Fruit fly (Drosophila melanogaster) whole organism, larva: ENCODE data around the gene CG7384.

Experiments
- noc ChIP-seq: fragments of 200-800 bp; sonication (Bioruptor generic); optimal IDR thresholded peaks from 3 replicates; lab custom pipeline; 2019; ENCODE audit warnings: missing biosample characterization, mild to moderate bottlenecking, missing genetic modification characterization, moderate library complexity

The CG7384 gene

DNA sequence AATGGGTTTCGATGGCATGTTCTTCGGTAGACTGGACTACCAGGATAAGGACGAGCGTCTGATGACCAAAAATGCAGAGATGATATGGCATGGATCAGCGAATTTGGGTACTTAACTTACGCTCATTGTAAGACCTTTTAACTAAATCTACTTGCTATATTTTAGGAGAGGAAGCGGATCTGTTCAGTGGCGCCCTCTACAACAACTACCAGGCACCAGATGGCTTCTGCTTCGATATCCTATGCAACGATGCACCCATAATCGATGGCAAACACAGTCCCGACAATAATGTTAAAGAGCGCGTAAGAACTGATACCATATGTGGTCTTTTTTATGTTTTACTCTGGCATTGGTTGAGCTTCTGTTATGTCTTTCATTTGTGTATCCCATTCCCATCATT lies 51.3 kb downstream of the CG7384 start:
- TF ChIP-seq noc = no peak
